Worm (Caenorhabditis elegans): Measurements from ENCODE around the gene irg-4.
A peak's percentile ranks its signal among the peaks of the same experiment; 100 is the strongest.

The irg-4 gene

DNA sequence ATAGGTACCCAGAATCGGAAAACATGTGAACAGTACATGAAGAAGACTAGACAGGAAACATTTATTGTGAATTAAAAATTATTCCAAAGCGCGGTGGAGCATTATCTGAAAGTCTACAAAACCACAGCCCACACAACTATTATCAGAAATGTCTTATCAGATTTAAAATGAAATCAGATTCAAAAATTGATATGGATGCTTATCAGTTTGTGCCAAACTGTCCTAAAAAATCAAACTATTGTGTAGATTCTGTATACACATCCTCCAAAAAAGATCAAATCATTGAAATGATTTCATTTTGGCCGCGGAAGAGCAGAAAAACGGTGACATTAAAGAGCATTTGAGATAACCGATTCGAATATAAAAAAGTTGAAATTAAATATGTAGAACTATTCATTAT, at the start of gene irg-4:
irg-4 (plus strand) TSS at position 392 of the 400 bp plus-strand sequence.
- no peak for TF ChIP-seq lin-13 (tag; optimal IDR thresholded peaks at IDR 0.05)
- no peak for TF ChIP-seq nhr-28 (tag; optimal IDR thresholded peaks at IDR 0.05)
- no peak for TF ChIP-seq pha-4 (tag; optimal IDR thresholded peaks at IDR 0.05)
- no peak for TF ChIP-seq mab-5 (tag; optimal IDR thresholded peaks at IDR 0.05)
- TF ChIP-seq unc-62 (GFP tag; optimal IDR thresholded peaks at IDR 0.05): no peak
- no peak for TF ChIP-seq flh-1 (GFP tag; optimal IDR thresholded peaks at IDR 0.05)
- no peak for TF ChIP-seq ham-2 (GFP tag; optimal IDR thresholded peaks at IDR 0.05)
- no peak for TF ChIP-seq nhr-237 (tag; optimal IDR thresholded peaks at IDR 0.05)
- no peak for TF ChIP-seq sptf-1 (tag; optimal IDR thresholded peaks at IDR 0.05)
- no peak for TF ChIP-seq nhr-76 (tag; optimal IDR thresholded peaks at IDR 0.05)
- TF ChIP-seq zip-8 (tag; optimal IDR thresholded peaks at IDR 0.05): no peak
- no peak for TF ChIP-seq elt-1 (tag; optimal IDR thresholded peaks at IDR 0.05; ENCODE audit: borderline replicate concordance, insufficient read depth)
- no peak for TF ChIP-seq elt-3 (tag; optimal IDR thresholded peaks at IDR 0.05)
- TF ChIP-seq lin-32 (GFP tag; optimal IDR thresholded peaks at IDR 0.05): no peak
- no peak for TF ChIP-seq cnd-1 (tag; optimal IDR thresholded peaks at IDR 0.05)
- no peak for TF ChIP-seq drap-1 (GFP tag; optimal IDR thresholded peaks at IDR 0.05)

DNA sequence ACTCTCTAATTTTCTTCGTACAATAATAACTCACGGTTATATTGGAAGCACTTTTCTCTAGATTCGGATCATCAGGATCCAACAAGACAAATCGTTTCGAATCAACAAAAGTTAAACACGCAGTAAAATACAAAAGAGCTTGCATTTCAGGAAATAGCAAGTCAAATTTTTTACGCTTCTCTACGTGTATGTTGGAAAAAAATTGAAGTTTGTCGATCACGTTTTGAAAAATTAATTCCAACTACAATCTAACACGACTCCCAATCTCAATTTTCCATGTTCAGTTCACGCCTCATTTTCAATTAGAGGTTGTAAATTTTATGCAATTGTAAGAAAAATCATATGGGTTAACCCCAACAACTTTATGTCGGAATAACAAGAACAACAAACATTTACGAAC, 45.7 kb upstream of the irg-4 start, which contains the start of gene spe-45:
spe-45 (minus strand) TSS at position 145 of the 400 bp plus-strand sequence.
- no peak for TF ChIP-seq drap-1 (GFP tag; optimal IDR thresholded peaks at IDR 0.05)
- no peak for TF ChIP-seq snpc-4 (tag; optimal IDR thresholded peaks at IDR 0.05)
- TF ChIP-seq sptf-1 (tag; optimal IDR thresholded peaks at IDR 0.05): no peak
- no peak for TF ChIP-seq nhr-28 (tag; optimal IDR thresholded peaks at IDR 0.05)
- no peak for TF ChIP-seq ceh-43 (GFP tag; optimal IDR thresholded peaks at IDR 0.05)
- TF ChIP-seq lin-32 (GFP tag; optimal IDR thresholded peaks at IDR 0.05): no peak
- no peak for TF ChIP-seq flh-1 (GFP tag; optimal IDR thresholded peaks at IDR 0.05)
- TF ChIP-seq elt-1 (tag; optimal IDR thresholded peaks at IDR 0.05; ENCODE audit: borderline replicate concordance, insufficient read depth): no peak

DNA sequence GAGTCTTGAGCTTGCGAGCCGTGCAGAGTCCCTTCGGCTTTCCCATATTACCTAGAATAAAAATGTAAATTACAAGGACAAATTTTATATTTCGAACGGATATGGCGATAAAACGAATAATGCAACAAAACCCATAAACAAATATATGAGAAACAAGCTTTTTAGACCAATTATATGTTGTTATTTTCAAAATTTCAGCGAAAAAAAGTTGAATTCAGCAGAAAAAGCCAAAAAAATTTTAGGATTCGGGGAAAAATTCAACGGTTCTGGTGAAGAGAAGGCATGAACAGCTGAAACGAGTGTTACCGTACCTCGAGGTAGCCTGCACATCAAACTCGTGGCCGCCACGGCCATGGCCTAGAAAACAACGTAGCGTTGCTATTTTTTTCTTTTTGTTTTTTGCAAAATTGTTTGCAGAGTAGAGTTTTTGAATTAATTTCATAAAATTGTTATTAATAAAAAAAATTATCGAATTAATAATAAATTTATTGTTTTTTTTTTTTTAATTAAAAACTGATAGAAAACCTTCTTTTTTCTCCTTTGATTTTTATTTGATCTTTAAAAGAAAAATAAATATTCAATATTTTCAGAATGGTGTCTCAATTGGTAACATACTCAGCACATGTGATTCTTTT, 44.5 kb upstream of the irg-4 start, which contains the start of the genes rps-23 and dpm-3:
rps-23 (minus strand) TSS at position 51 of the 635 bp plus-strand sequence.
dpm-3 (plus strand) TSS at position 585 of the 635 bp plus-strand sequence.
- TF ChIP-seq bed-3 (GFP tag; optimal IDR thresholded peaks at IDR 0.05): no peak
- TF ChIP-seq M03D4.4 (tag; optimal IDR thresholded peaks at IDR 0.05): peak; percentile 45
- peak; percentile 83 for TF ChIP-seq nhr-237 (tag; optimal IDR thresholded peaks at IDR 0.05)
- no peak for TF ChIP-seq snpc-4 (tag; optimal IDR thresholded peaks at IDR 0.05)
- peak; percentile 88 for TF ChIP-seq ceh-39 (tag; optimal IDR thresholded peaks at IDR 0.05)
- TF ChIP-seq hlh-1 (tag; optimal IDR thresholded peaks at IDR 0.05): peak; percentile 85
- TF ChIP-seq ces-1 (GFP tag; optimal IDR thresholded peaks at IDR 0.05): no peak
- TF ChIP-seq unc-120 (tag; optimal IDR thresholded peaks at IDR 0.05; ENCODE audit: poor library complexity, severe bottlenecking): peak; percentile 43
- peak; percentile 49 for TF ChIP-seq unc-62 (GFP tag; optimal IDR thresholded peaks at IDR 0.05)
- TF ChIP-seq sptf-1 (tag; optimal IDR thresholded peaks at IDR 0.05): peak; percentile 78
- TF ChIP-seq lin-32 (GFP tag; optimal IDR thresholded peaks at IDR 0.05): no peak
- peak; percentile 45 for TF ChIP-seq ceh-43 (GFP tag; optimal IDR thresholded peaks at IDR 0.05)
- no peak for TF ChIP-seq nhr-28 (tag; optimal IDR thresholded peaks at IDR 0.05)
- no peak for TF ChIP-seq nhr-76 (tag; optimal IDR thresholded peaks at IDR 0.05)
- no peak for TF ChIP-seq sem-2 (GFP tag; optimal IDR thresholded peaks at IDR 0.05)
- TF ChIP-seq zip-8 (tag; optimal IDR thresholded peaks at IDR 0.05): no peak
- no peak for TF ChIP-seq ceh-83 (GFP tag; optimal IDR thresholded peaks at IDR 0.05)
- TF ChIP-seq ztf-11 (tag; optimal IDR thresholded peaks at IDR 0.05): no peak
- TF ChIP-seq ham-2 (GFP tag; optimal IDR thresholded peaks at IDR 0.05): peak; percentile 37
- peak; percentile 99 for TF ChIP-seq lsy-2 (tag; optimal IDR thresholded peaks at IDR 0.05)
- TF ChIP-seq pha-4 (tag; optimal IDR thresholded peaks at IDR 0.05): peak; percentile 67
- no peak for TF ChIP-seq flh-1 (GFP tag; optimal IDR thresholded peaks at IDR 0.05)
- no peak for TF ChIP-seq nhr-12 (tag; optimal IDR thresholded peaks at IDR 0.05)
- TF ChIP-seq lin-13 (tag; optimal IDR thresholded peaks at IDR 0.05): peak; percentile 83
- no peak for TF ChIP-seq elt-1 (tag; optimal IDR thresholded peaks at IDR 0.05; ENCODE audit: borderline replicate concordance, insufficient read depth)
- peak; percentile 80 for TF ChIP-seq mep-1 (tag; optimal IDR thresholded peaks at IDR 0.05)
- TF ChIP-seq nhr-2 (tag; optimal IDR thresholded peaks at IDR 0.05): peak; percentile 64
- no peak for TF ChIP-seq tbx-8 (GFP tag; optimal IDR thresholded peaks at IDR 0.05)
- TF ChIP-seq blmp-1 (tag; optimal IDR thresholded peaks at IDR 0.05): no peak
- TF ChIP-seq drap-1 (GFP tag; optimal IDR thresholded peaks at IDR 0.05): peak; percentile 50
- peak; percentile 45 for TF ChIP-seq mab-5 (tag; optimal IDR thresholded peaks at IDR 0.05)
- TF ChIP-seq elt-3 (tag; optimal IDR thresholded peaks at IDR 0.05): no peak
- TF ChIP-seq mls-2 (tag; optimal IDR thresholded peaks at IDR 0.05): peak; percentile 22
- TF ChIP-seq cnd-1 (tag; optimal IDR thresholded peaks at IDR 0.05): peak; percentile 49
- no peak for TF ChIP-seq unc-39 (tag; optimal IDR thresholded peaks at IDR 0.05)

All from whole organism, mixed stage, embryonic.